Fruit fly (Drosophila melanogaster) whole organism, embryonic: ENCODE results near the gene CG32647.

ENCODE experiments used
- Atf6 ChIP-seq: fragments of 200-800 bp; sonication (Bioruptor generic); IDR thresholded peaks from 2 replicates; pipeline ENCODE4 v1.3.6; 2022; ENCODE audit warnings: missing biosample characterization, missing genetic modification characterization
- BEAF-32 ChIP-seq: fragments of 200-800 bp; sonication (Bioruptor generic); optimal IDR thresholded peaks from 3 replicates; lab custom pipeline; 2017; ENCODE audit warnings: missing biosample characterization, missing genetic modification characterization, mild to moderate bottlenecking, moderate library complexity, missing genetic modification reagents
- CG10979 ChIP-seq: fragments of 200-800 bp; sonication (Bioruptor generic); optimal IDR thresholded peaks from 2 replicates; lab custom pipeline; 2018; ENCODE audit warnings: missing biosample characterization, mild to moderate bottlenecking, missing genetic modification characterization, moderate library complexity
- CG11085 ChIP-seq: fragments of 200-800 bp; sonication (Bioruptor generic); IDR thresholded peaks from 2 replicates; pipeline ENCODE4 v1.3.6; 2022; ENCODE audit warnings: missing biosample characterization, missing genetic modification characterization
- CG11504 ChIP-seq: fragments of 200-800 bp; sonication (Bioruptor generic); optimal IDR thresholded peaks from 3 replicates; lab custom pipeline; 2019; ENCODE audit warnings: missing biosample characterization, mild to moderate bottlenecking, missing genetic modification characterization, moderate library complexity
- CG12155 ChIP-seq: fragments of 200-800 bp; sonication (Bioruptor generic); optimal IDR thresholded peaks from 3 replicates; lab custom pipeline; 2016; ENCODE audit warnings: missing biosample characterization, missing genetic modification characterization
- CG14667 ChIP-seq: fragments of 200-800 bp; sonication (Bioruptor generic); IDR thresholded peaks from 2 replicates; pipeline ENCODE4 v1.3.6; 2022; ENCODE audit warnings: missing biosample characterization, missing genetic modification characterization
- CG16779 ChIP-seq: fragments of 200-800 bp; sonication (Bioruptor generic); IDR thresholded peaks from 2 replicates; pipeline ENCODE4 v1.3.6; 2022; ENCODE audit warnings: missing biosample characterization, missing genetic modification characterization
- CG18599 ChIP-seq: fragments of 200-800 bp; sonication (Bioruptor generic); optimal IDR thresholded peaks from 3 replicates; lab custom pipeline; 2017; ENCODE audit warnings: missing biosample characterization, missing genetic modification characterization, mild to moderate bottlenecking, moderate library complexity, missing genetic modification reagents
- CG2202 ChIP-seq: fragments of 200-800 bp; sonication (Bioruptor generic); optimal IDR thresholded peaks from 2 replicates; lab custom pipeline; 2018; ENCODE audit warnings: missing biosample characterization, mild to moderate bottlenecking, missing genetic modification characterization
- CG31365 ChIP-seq: fragments of 200-800 bp; sonication (Bioruptor generic); optimal IDR thresholded peaks from 2 replicates; lab custom pipeline; 2018; ENCODE audit warnings: missing biosample characterization, mild to moderate bottlenecking, missing genetic modification characterization
- CG31441 ChIP-seq: fragments of 200-800 bp; sonication (Bioruptor generic); IDR thresholded peaks from 2 replicates; pipeline ENCODE4 v1.3.6; 2022; ENCODE audit warnings: missing biosample characterization, missing genetic modification characterization
- CG4424 ChIP-seq: fragments of 200-800 bp; sonication (Bioruptor generic); optimal IDR thresholded peaks from 3 replicates; lab custom pipeline; 2016; ENCODE audit warnings: missing biosample characterization, missing genetic modification characterization
- CG7271 ChIP-seq: fragments of 200-800 bp; sonication (Bioruptor generic); optimal IDR thresholded peaks from 2 replicates; lab custom pipeline; 2018; ENCODE audit warnings: missing biosample characterization, mild to moderate bottlenecking, missing genetic modification characterization, moderate library complexity
- CG8944 ChIP-seq: fragments of 200-800 bp; sonication (Bioruptor generic); optimal IDR thresholded peaks from 3 replicates; lab custom pipeline; 2016; ENCODE audit warnings: missing biosample characterization, missing genetic modification characterization
- CG9215 ChIP-seq: fragments of 200-800 bp; sonication (Bioruptor generic); IDR thresholded peaks from 2 replicates; pipeline ENCODE4 v1.3.6; 2022; ENCODE audit warnings: missing biosample characterization, missing genetic modification characterization
- CG9932 ChIP-seq: fragments of 200-800 bp; sonication (Bioruptor generic); IDR thresholded peaks from 2 replicates; pipeline ENCODE4 v1.3.6; 2022; ENCODE audit warnings: missing biosample characterization, missing genetic modification characterization
- D19B ChIP-seq: fragments of 200-800 bp; sonication (Bioruptor generic); optimal IDR thresholded peaks from 2 replicates; lab custom pipeline; 2017; ENCODE audit warnings: missing biosample characterization, mild to moderate bottlenecking, missing genetic modification characterization
- Dad ChIP-seq: fragments of 200-800 bp; sonication (Bioruptor generic); optimal IDR thresholded peaks from 3 replicates; lab custom pipeline; 2016; ENCODE audit warnings: missing biosample characterization, missing genetic modification characterization
- Dp ChIP-seq: fragments of 200-800 bp; sonication (Bioruptor generic); optimal IDR thresholded peaks from 2 replicates; lab custom pipeline; 2018; ENCODE audit warnings: missing biosample characterization, mild to moderate bottlenecking, missing genetic modification characterization, moderate library complexity
- E2f2 ChIP-seq: fragments of 200-800 bp; sonication (Bioruptor generic); IDR thresholded peaks from 2 replicates; pipeline ENCODE4 v1.3.6; 2022; ENCODE audit warnings: missing biosample characterization, missing genetic modification characterization
- GATAe ChIP-seq: fragments of 200-800 bp; sonication (Bioruptor generic); conservative IDR thresholded peaks from 2 replicates; pipeline ENCODE4 v1.3.6; 2022; ENCODE audit warnings: missing biosample characterization, missing genetic modification characterization
- Gug ChIP-seq: fragments of 200-800 bp; sonication (Bioruptor generic); IDR thresholded peaks from 4 replicates; pipeline ENCODE4 v1.3.6; 2022; ENCODE audit warnings: missing biosample characterization, missing genetic modification characterization
- HmgZ ChIP-seq: fragments of 200-800 bp; sonication (Bioruptor generic); optimal IDR thresholded peaks from 2 replicates; lab custom pipeline; 2018; ENCODE audit warnings: missing biosample characterization, mild to moderate bottlenecking, missing genetic modification characterization
- Hr78 ChIP-seq, 2 experiments: fragments of 200-800 bp in 1 of 2; fragments of >200 bp in 1 of 2; sonication (Bioruptor generic) in 1 of 2; optimal IDR thresholded peaks; 2 replicates each; lab custom pipeline; 2017 to 2019; ENCODE audit warnings: missing biosample characterization in 2 of 2, missing genetic modification characterization in 2 of 2, mild to moderate bottlenecking in 1 of 2, moderate library complexity in 1 of 2
- NC2α ChIP-seq: fragments of 200-800 bp; sonication (Bioruptor generic); optimal IDR thresholded peaks from 2 replicates; lab custom pipeline; 2016; ENCODE audit warnings: missing biosample characterization, missing genetic modification characterization
- NK7.1 ChIP-seq: fragments of 200-800 bp; sonication (Bioruptor generic); optimal IDR thresholded peaks from 3 replicates; lab custom pipeline; 2016; ENCODE audit warnings: missing biosample characterization, missing genetic modification characterization
- Poxn ChIP-seq: fragments of 200-800 bp; sonication (Bioruptor generic); IDR thresholded peaks from 2 replicates; pipeline ENCODE4 v1.3.6; 2022; ENCODE audit warnings: missing biosample characterization, missing genetic modification characterization
- Six4 ChIP-seq: fragments of 200-800 bp; sonication (Bioruptor generic); optimal IDR thresholded peaks from 2 replicates; lab custom pipeline; 2016; ENCODE audit warnings: missing biosample characterization, missing genetic modification characterization
- Sox100B ChIP-seq: fragments of 200-800 bp; sonication (Bioruptor generic); optimal IDR thresholded peaks from 3 replicates; lab custom pipeline; 2018; ENCODE audit warnings: missing biosample characterization, mild to moderate bottlenecking, missing genetic modification characterization
- TFAM ChIP-seq: fragments of 200-800 bp; sonication (Bioruptor generic); optimal IDR thresholded peaks from 2 replicates; lab custom pipeline; 2017; ENCODE audit warnings: missing biosample characterization, missing genetic modification characterization, inconsistent platforms
- aop ChIP-seq: fragments of 200-800 bp; sonication (Bioruptor generic); IDR thresholded peaks from 2 replicates; pipeline ENCODE4 v1.3.6; 2022; ENCODE audit warnings: missing biosample characterization, missing genetic modification characterization
- ara ChIP-seq: fragments of 200-800 bp; sonication (Bioruptor generic); IDR thresholded peaks from 2 replicates; pipeline ENCODE4 v1.3.6; 2022; ENCODE audit warnings: missing biosample characterization, missing genetic modification characterization
- cas ChIP-seq: fragments of 200-800 bp; sonication (Bioruptor generic); IDR thresholded peaks from 2 replicates; pipeline ENCODE4 v1.3.6; 2022; ENCODE audit warnings: missing biosample characterization, missing genetic modification characterization
- cg ChIP-seq: fragments of 200-800 bp; sonication (Bioruptor generic); optimal IDR thresholded peaks from 3 replicates; lab custom pipeline; 2019; ENCODE audit warnings: missing biosample characterization, mild to moderate bottlenecking, missing genetic modification characterization, moderate library complexity
- ci ChIP-seq: fragments of 200-800 bp; sonication (Bioruptor generic); IDR thresholded peaks from 3 replicates; pipeline ENCODE4 v1.3.6; 2022; ENCODE audit warnings: missing biosample characterization, missing genetic modification characterization
- disco-r ChIP-seq: fragments of 200-800 bp; sonication (Bioruptor generic); optimal IDR thresholded peaks from 2 replicates; lab custom pipeline; 2016; ENCODE audit warnings: missing biosample characterization, missing genetic modification characterization
- esg ChIP-seq: fragments of 200-800 bp; sonication (Bioruptor generic); conservative IDR thresholded peaks from 2 replicates; pipeline ENCODE4 v1.3.6; 2022; ENCODE audit warnings: missing biosample characterization, missing genetic modification characterization
- exex ChIP-seq: fragments of 200-800 bp; sonication (Bioruptor generic); optimal IDR thresholded peaks from 4 replicates; lab custom pipeline; 2018; ENCODE audit warnings: missing biosample characterization, mild to moderate bottlenecking, missing genetic modification characterization, moderate library complexity
- gce ChIP-seq: fragments of 200-800 bp; sonication (Bioruptor generic); IDR thresholded peaks from 3 replicates; pipeline ENCODE4 v1.3.6; 2022; ENCODE audit warnings: missing biosample characterization, missing genetic modification characterization
- h ChIP-seq: fragments of >200 bp; optimal IDR thresholded peaks from 2 replicates; lab custom pipeline; 2017
- her ChIP-seq: fragments of 200-800 bp; sonication (Bioruptor generic); optimal IDR thresholded peaks from 2 replicates; lab custom pipeline; 2016; ENCODE audit warnings: missing biosample characterization, missing genetic modification characterization
- ind ChIP-seq: fragments of 200-800 bp; sonication (Bioruptor generic); optimal IDR thresholded peaks from 3 replicates; lab custom pipeline; 2016; ENCODE audit warnings: missing biosample characterization, missing genetic modification characterization
- nom ChIP-seq: fragments of 200-800 bp; sonication (Bioruptor generic); optimal IDR thresholded peaks from 2 replicates; lab custom pipeline; 2017; ENCODE audit warnings: missing biosample characterization, missing genetic modification characterization, mild to moderate bottlenecking, moderate library complexity, missing genetic modification reagents
- pb ChIP-seq: fragments of 200-800 bp; sonication (Bioruptor generic); optimal IDR thresholded peaks from 3 replicates; lab custom pipeline; 2016; ENCODE audit warnings: missing biosample characterization, missing genetic modification characterization
- pfk ChIP-seq: fragments of 200-800 bp; sonication (Bioruptor generic); optimal IDR thresholded peaks from 2 replicates; lab custom pipeline; 2018; ENCODE audit warnings: missing biosample characterization, mild to moderate bottlenecking, missing genetic modification characterization, moderate library complexity
- ranshi ChIP-seq: fragments of 200-800 bp; sonication (Bioruptor generic); IDR thresholded peaks from 2 replicates; pipeline ENCODE4 v1.3.6; 2022; ENCODE audit warnings: missing biosample characterization, missing genetic modification characterization
- row ChIP-seq: fragments of 200-800 bp; sonication (Bioruptor generic); IDR thresholded peaks from 3 replicates; pipeline ENCODE4 v1.3.6; 2022; ENCODE audit warnings: missing biosample characterization, missing genetic modification characterization
- schlank ChIP-seq: fragments of 200-800 bp; sonication (Bioruptor generic); optimal IDR thresholded peaks from 2 replicates; lab custom pipeline; 2018; ENCODE audit warnings: missing biosample characterization, mild to moderate bottlenecking, missing genetic modification characterization
- tgo ChIP-seq: fragments of 200-800 bp; sonication (Bioruptor generic); IDR thresholded peaks from 3 replicates; pipeline ENCODE4 v1.3.6; 2022; ENCODE audit warnings: missing biosample characterization, missing genetic modification characterization
- zfh2 ChIP-seq: fragments of 200-800 bp; sonication (Bioruptor generic); optimal IDR thresholded peaks from 2 replicates; lab custom pipeline; 2016; ENCODE audit warnings: missing biosample characterization, missing genetic modification characterization

The CG32647 gene

DNA sequence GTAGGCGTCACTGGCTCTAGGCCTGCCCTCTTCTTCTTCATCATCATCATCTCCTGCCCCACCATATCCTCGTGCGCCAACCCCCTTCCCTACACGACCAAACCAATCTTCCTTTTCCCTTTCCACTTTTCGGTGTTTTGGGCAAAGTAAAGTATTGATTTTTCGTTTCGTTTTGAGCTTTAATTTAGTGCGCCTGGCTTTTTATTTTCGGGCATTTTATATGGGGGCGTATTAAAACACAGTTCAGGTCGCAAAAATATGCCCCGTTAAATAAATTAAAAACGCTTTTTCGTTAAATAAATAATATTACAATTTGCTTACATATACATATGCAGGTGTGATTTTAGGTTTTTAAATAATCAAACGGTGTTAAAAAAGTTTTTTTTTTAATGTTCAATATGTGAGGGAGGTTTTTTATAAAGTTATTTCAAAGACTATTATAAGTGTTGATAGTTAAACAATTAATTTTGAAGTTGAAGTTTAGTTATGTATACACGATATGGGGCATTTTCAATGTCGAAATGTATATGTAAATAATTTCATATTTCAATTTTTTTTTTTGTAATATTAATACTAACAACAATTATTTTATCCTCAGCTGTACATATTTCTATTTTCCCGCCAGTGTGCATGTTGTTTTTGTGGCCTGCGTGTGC, 46.9 kb downstream of the CG32647 start (continued):
- TF ChIP-seq CG11504 (tag; lab: Kevin White, UChicago) (peak; percentile 91), Gug (GFP tag; lab: Robert Waterston, UW) (no peak), NC2α (GFP tag; lab: Kevin White, UChicago) (no peak), CG18599 (peak; percentile 69), CG12155 (GFP tag; lab: Kevin White, UChicago) (peak; percentile 22), Sox100B (GFP tag; lab: Kevin White, UChicago) (peak; percentile 92), nom (GFP tag; lab: Kevin White, UChicago) (no peak), Dad (GFP tag; lab: Kevin White, UChicago) (no peak), pfk (GFP tag; lab: Kevin White, UChicago) (no peak), GATAe (GFP tag; lab: Robert Waterston, UW) (no peak), Six4 (GFP tag; lab: Kevin White, UChicago) (peak; percentile 42), aop (GFP tag; lab: Robert Waterston, UW) (no peak), pb (GFP tag; lab: Kevin White, UChicago) (no peak), CG11085 (GFP tag; lab: Robert Waterston, UW) (no peak), HmgZ (tag; lab: Kevin White, UChicago) (no peak), BEAF-32 (GFP tag; lab: Kevin White, UChicago) (no peak), disco-r (GFP tag; lab: Kevin White, UChicago) (no peak), Poxn (GFP tag; lab: Robert Waterston, UW) (no peak), CG9215 (GFP tag; lab: Robert Waterston, UW) (no peak), CG31441 (GFP tag; lab: Robert Waterston, UW) (peak; percentile 87), esg (peak; percentile 60), ranshi (GFP tag; lab: Robert Waterston, UW) (no peak), CG14667 (GFP tag; lab: Robert Waterston, UW) (no peak), E2f2 (GFP tag; lab: Robert Waterston, UW) (peak; percentile 27; the same call in 1 of the 2 replicates), row (peak; percentile 57), CG31365 (tag; lab: Kevin White, UChicago) (no peak), CG4424 (GFP tag; lab: Kevin White, UChicago) (peak; percentile 64), CG2202 (tag; lab: Kevin White, UChicago) (no peak), CG10979 (tag; lab: Kevin White, UChicago) (peak; percentile 80), CG9932 (GFP tag; lab: Robert Waterston, UW) (0 out of 2 replicates have a peak, but pooled peaks have one; percentile 34), Atf6 (GFP tag; lab: Robert Waterston, UW) (peak; percentile 35; the same call in 1 of the 2 replicates), cg (GFP tag; lab: Kevin White, UChicago) (no peak), NK7.1 (GFP tag; lab: Kevin White, UChicago) (no peak), her (GFP tag; lab: Kevin White, UChicago) (no peak), exex (tag; lab: Kevin White, UChicago) (no peak), tgo (GFP tag; lab: Robert Waterston, UW) (peak; percentile 60), gce (GFP tag; lab: Robert Waterston, UW) (no peak), CG16779 (GFP tag; lab: Robert Waterston, UW) (no peak), D19B (GFP tag; lab: Kevin White, UChicago) (peak; percentile 52), schlank (tag; lab: Kevin White, UChicago) (no peak), CG7271 (no peak), zfh2 (GFP tag; lab: Kevin White, UChicago) (no peak), ind (GFP tag; lab: Kevin White, UChicago) (peak; percentile 55), h (no peak), ci (GFP tag; lab: Robert Waterston, UW) (peak; percentile 48; the same call in 1 of the 3 replicates), ara (GFP tag; lab: Robert Waterston, UW) (no peak; the same call in 1 of the 2 replicates), TFAM (no peak), CG8944 (peak; percentile 13), cas (GFP tag; lab: Robert Waterston, UW) (no peak), Dp (no peak), Hr78 (GFP tag; optimal IDR thresholded peaks at IDR 0.05; lab: Kevin White, UChicago) (peak in 1 of 2 experiments; percentile 60)
